Worm (Caenorhabditis elegans) whole organism, young adult: Measurements from ENCODE around the gene R13D11.1.

Experiments used
- B0019.2 ChIP-seq: fragments of 200-800 bp; sonication (Bioruptor generic); conservative IDR thresholded peaks from 2 replicates; pipeline ENCODE4 v1.3.6; 2022; ENCODE audit warnings: missing genetic modification reagents, missing genetic modification characterization, missing compliant biosample characterization
- C06A6.2 ChIP-seq: fragments of 200-800 bp; sonication (Bioruptor generic); conservative IDR thresholded peaks from 2 replicates; pipeline ENCODE4 v1.3.6; 2022; ENCODE audit warnings: missing genetic modification characterization, missing compliant biosample characterization
- F23B12.7 ChIP-seq: sonication (generic microtip); optimal IDR thresholded peaks from 2 replicates; lab custom pipeline; 2017; ENCODE audit warnings: missing genetic modification characterization, mild to moderate bottlenecking, missing compliant biosample characterization, antibody characterized with exemption, moderate library complexity; ENCODE audit not compliant: insufficient read depth
- F33H1.4 ChIP-seq: fragments of 200-800 bp; sonication (Bioruptor generic); IDR thresholded peaks from 2 replicates; pipeline ENCODE4 v1.3.6; 2022; ENCODE audit warnings: missing genetic modification reagents, missing genetic modification characterization, missing compliant biosample characterization
- F39B2.1 ChIP-seq: fragments of 200-800 bp; sonication (Bioruptor generic); IDR thresholded peaks from 2 replicates; pipeline ENCODE4 v1.3.6; 2022; ENCODE audit warnings: missing genetic modification reagents, missing genetic modification characterization, missing compliant biosample characterization
- F52B5.7 ChIP-seq: sonication (generic microtip); optimal IDR thresholded peaks from 2 replicates; lab custom pipeline; 2016; ENCODE audit warnings: mild to moderate bottlenecking, missing genetic modification characterization, missing compliant biosample characterization
- F57A8.1 ChIP-seq: fragments of 200-800 bp; sonication (Bioruptor generic); optimal IDR thresholded peaks from 2 replicates; lab custom pipeline; 2018; ENCODE audit warnings: mild to moderate bottlenecking, missing genetic modification characterization, moderate library complexity, missing compliant biosample characterization
- K12H6.12 ChIP-seq: fragments of 200-800 bp; sonication (Bioruptor generic); optimal IDR thresholded peaks from 2 replicates; lab custom pipeline; 2018; ENCODE audit warnings: mild to moderate bottlenecking, missing genetic modification characterization, missing compliant biosample characterization
- Y53F4B.3 ChIP-seq: fragments of 200-800 bp; sonication (Bioruptor generic); IDR thresholded peaks from 2 replicates; pipeline ENCODE4 v1.3.6; 2022; ENCODE audit warnings: missing genetic modification reagents, missing genetic modification characterization, missing compliant biosample characterization
- Y95B8A.8 ChIP-seq: fragments of 200-800 bp; sonication (Bioruptor generic); IDR thresholded peaks from 2 replicates; pipeline ENCODE4 v1.3.6; 2022; ENCODE audit warnings: missing genetic modification reagents, missing genetic modification characterization, missing compliant biosample characterization
- aptf-2 ChIP-seq: fragments of 200-800 bp; sonication (Bioruptor generic); conservative IDR thresholded peaks from 2 replicates; pipeline ENCODE4 v1.3.6; 2022; ENCODE audit warnings: missing genetic modification reagents, missing genetic modification characterization, missing compliant biosample characterization
- atf-7 ChIP-seq: sonication (generic microtip); optimal IDR thresholded peaks from 2 replicates; lab custom pipeline; 2017; ENCODE audit warnings: mild to moderate bottlenecking, missing genetic modification characterization, missing compliant biosample characterization
- ccch-3 ChIP-seq: fragments of 200-800 bp; sonication (Bioruptor generic); optimal IDR thresholded peaks from 2 replicates; lab custom pipeline; 2018; ENCODE audit warnings: mild to moderate bottlenecking, missing genetic modification characterization, missing compliant biosample characterization
- ceh-100 ChIP-seq: fragments of 200-800 bp; sonication (Bioruptor generic); IDR thresholded peaks from 2 replicates; pipeline ENCODE4 v1.3.6; 2022; ENCODE audit warnings: missing genetic modification reagents, missing genetic modification characterization, missing compliant biosample characterization
- ceh-79 ChIP-seq: sonication (generic microtip); optimal IDR thresholded peaks from 2 replicates; lab custom pipeline; 2017; ENCODE audit warnings: mild to moderate bottlenecking, missing genetic modification characterization, missing compliant biosample characterization
- egrh-3 ChIP-seq: fragments of 200-800 bp; sonication (Bioruptor generic); IDR thresholded peaks from 2 replicates; pipeline ENCODE4 v1.3.6; 2022; ENCODE audit warnings: missing genetic modification reagents, missing genetic modification characterization, missing compliant biosample characterization
- ekl-4 ChIP-seq: fragments of 200-800 bp; sonication (Bioruptor generic); IDR thresholded peaks from 2 replicates; pipeline ENCODE4 v1.3.6; 2022; ENCODE audit warnings: missing genetic modification reagents, missing genetic modification characterization, missing compliant biosample characterization
- gei-17 ChIP-seq: fragments of 200-800 bp; sonication (Bioruptor generic); optimal IDR thresholded peaks from 2 replicates; lab custom pipeline; 2018; ENCODE audit warnings: mild to moderate bottlenecking, missing genetic modification characterization, missing compliant biosample characterization
- hlh-26 ChIP-seq: fragments of 200-800 bp; sonication (Bioruptor generic); conservative IDR thresholded peaks from 2 replicates; pipeline ENCODE4 v1.3.6; 2022; ENCODE audit warnings: missing genetic modification reagents, missing genetic modification characterization, missing compliant biosample characterization
- hmg-20 ChIP-seq: fragments of 200-800 bp; sonication (Bioruptor generic); IDR thresholded peaks from 2 replicates; pipeline ENCODE4 v1.3.6; 2022; ENCODE audit warnings: missing genetic modification reagents, missing genetic modification characterization, missing compliant biosample characterization
- let-526 ChIP-seq: fragments of 200-800 bp; sonication (Bioruptor generic); IDR thresholded peaks from 2 replicates; pipeline ENCODE4 v1.3.6; 2022; ENCODE audit warnings: missing genetic modification reagents, missing genetic modification characterization, missing compliant biosample characterization
- lin-26 ChIP-seq: fragments of 200-800 bp; sonication (Bioruptor generic); IDR thresholded peaks from 2 replicates; pipeline ENCODE4 v1.3.6; 2022; ENCODE audit warnings: missing genetic modification reagents, missing genetic modification characterization, missing compliant biosample characterization
- lin-35 ChIP-seq, 3 experiments: fragments of 150-350 bp in 2 of 3; sonication (generic microtip) in 1 of 3; optimal IDR thresholded peaks; 2 replicates each; lab custom pipeline; 2014 to 2018; ENCODE audit warnings: missing biosample characterization in 3 of 3, missing genetic modification characterization in 3 of 3, missing genetic modification reagents in 3 of 3
- madf-6 ChIP-seq: fragments of 200-800 bp; sonication (Bioruptor generic); IDR thresholded peaks from 2 replicates; pipeline ENCODE4 v1.3.6; 2022; ENCODE audit warnings: missing genetic modification reagents, missing genetic modification characterization, missing compliant biosample characterization
- mel-28 ChIP-seq: sonication (generic microtip); optimal IDR thresholded peaks from 2 replicates; lab custom pipeline; 2016; ENCODE audit warnings: borderline replicate concordance, mild to moderate bottlenecking, missing genetic modification characterization, missing compliant biosample characterization
- nfya-2 ChIP-seq: fragments of 200-800 bp; sonication (Bioruptor generic); IDR thresholded peaks from 2 replicates; pipeline ENCODE4 v1.3.6; 2022; ENCODE audit warnings: missing genetic modification reagents, missing genetic modification characterization, missing compliant biosample characterization
- nhr-179 ChIP-seq: sonication (generic microtip); optimal IDR thresholded peaks from 2 replicates; lab custom pipeline; 2016; ENCODE audit warnings: mild to moderate bottlenecking, missing genetic modification characterization, missing compliant biosample characterization
- rpc-1 ChIP-seq, 2 experiments: fragments of 150-350 bp in 1 of 2; sonication (generic microtip) in 1 of 2; optimal IDR thresholded peaks; 2 replicates each; lab custom pipeline; 2014 to 2018; ENCODE audit warnings: missing biosample characterization in 1 of 2, missing genetic modification characterization in 1 of 2, missing genetic modification reagents in 1 of 2, missing genotype in 1 of 2
- snpc-3.4 ChIP-seq: sonication (generic microtip); optimal IDR thresholded peaks from 2 replicates; lab custom pipeline; 2017; ENCODE audit warnings: missing genetic modification characterization, mild to moderate bottlenecking, missing compliant biosample characterization, antibody characterized with exemption, moderate library complexity, missing genotype, missing genetic modification reagents
- somi-1 ChIP-seq: fragments of 200-800 bp; sonication (Bioruptor generic); optimal IDR thresholded peaks from 2 replicates; lab custom pipeline; 2018; ENCODE audit warnings: mild to moderate bottlenecking, missing genetic modification characterization, missing compliant biosample characterization
- sptf-2 ChIP-seq: fragments of 200-800 bp; sonication (Bioruptor generic); optimal IDR thresholded peaks from 2 replicates; lab custom pipeline; 2018; ENCODE audit warnings: mild to moderate bottlenecking, missing genetic modification characterization, missing compliant biosample characterization
- zfh-2 ChIP-seq: fragments of 200-800 bp; sonication (Bioruptor generic); conservative IDR thresholded peaks from 2 replicates; pipeline ENCODE4 v1.3.6; 2022; ENCODE audit warnings: missing genetic modification reagents, missing genetic modification characterization, missing compliant biosample characterization
- ztf-22 ChIP-seq: fragments of 200-800 bp; sonication (Bioruptor generic); optimal IDR thresholded peaks from 2 replicates; lab custom pipeline; 2018; ENCODE audit warnings: mild to moderate bottlenecking, missing genetic modification characterization, moderate library complexity, missing compliant biosample characterization

Gene R13D11.1

DNA sequence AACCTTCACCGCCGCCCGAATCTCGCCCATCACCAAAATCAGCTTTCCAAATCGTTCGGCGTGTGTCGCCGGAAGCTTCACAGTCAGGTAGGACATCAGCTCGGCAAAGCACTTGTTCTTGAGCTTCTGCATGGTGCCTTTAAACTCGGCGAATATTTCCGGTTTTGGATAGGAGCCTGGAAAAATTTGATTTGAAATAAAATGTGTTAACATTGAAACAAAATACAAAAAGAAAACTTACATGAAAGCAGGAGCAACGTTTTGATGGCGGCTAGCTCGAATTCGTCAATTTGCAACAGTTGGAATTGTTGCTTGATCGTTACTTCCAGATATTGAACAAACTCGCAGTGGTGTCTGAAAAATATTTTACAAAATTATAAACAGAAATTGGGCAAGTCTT, 14.6 kb upstream of the R13D11.1 start (continued):
- TF ChIP-seq ccch-3 (no peak), mel-28 (tag; lab: Kevin White, UChicago) (no peak), hmg-20 (no peak), F39B2.1 (GFP tag; lab: Robert Waterston, UW) (no peak), F52B5.7 (no peak), Y53F4B.3 (GFP tag; lab: Robert Waterston, UW) (no peak), nhr-179 (no peak)

DNA sequence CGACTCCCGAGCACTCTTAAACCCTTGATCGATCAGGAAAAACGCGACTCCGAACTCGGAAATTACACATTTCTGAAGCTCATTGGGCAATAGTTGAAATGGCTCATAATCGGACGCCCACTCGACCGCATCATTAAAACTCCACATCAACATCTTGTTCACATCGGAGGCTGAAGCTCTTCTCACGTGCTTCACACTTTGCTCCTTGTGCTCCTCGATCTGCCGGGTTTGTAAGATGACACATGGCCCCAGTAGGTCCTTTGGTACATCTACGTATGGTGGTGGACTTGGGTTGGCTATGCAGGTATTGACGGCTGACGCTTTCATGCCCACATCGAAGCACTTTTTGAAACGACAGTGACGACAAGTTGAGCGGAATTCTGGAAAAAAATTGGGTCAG, 13.8 kb upstream of the R13D11.1 start:
- TF ChIP-seq lin-26 (GFP tag; lab: Robert Waterston, UW): no peak
- TF ChIP-seq nfya-2: no peak
- no peak for TF ChIP-seq egrh-3
- no peak for TF ChIP-seq F33H1.4
- no peak for TF ChIP-seq ccch-3
- no peak for TF ChIP-seq ekl-4 (GFP tag; lab: Robert Waterston, UW)

DNA sequence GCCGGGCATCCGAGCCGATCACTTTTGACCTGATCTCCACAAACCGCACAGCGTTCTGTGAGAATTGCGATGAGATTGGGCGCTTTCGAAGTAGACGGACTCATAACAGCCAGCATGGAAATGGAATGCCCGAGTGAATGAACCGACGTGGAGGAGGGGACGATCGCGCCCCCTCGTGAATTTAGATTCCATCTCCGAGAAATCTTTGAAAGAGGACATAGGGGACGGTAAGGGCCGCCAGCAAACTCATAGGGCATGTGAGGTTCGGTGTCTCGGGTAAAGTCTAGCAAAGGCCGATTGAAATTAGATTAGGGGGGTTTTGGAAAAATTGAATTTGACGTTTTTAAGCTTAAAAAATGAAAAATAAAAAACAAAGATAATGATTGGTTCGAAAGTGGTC, 12.8 kb upstream of the R13D11.1 start, which contains the start of gene nhr-270:
TSS of gene nhr-270 (minus strand) at position 257 of the 400 bp plus-strand sequence.
- TF ChIP-seq ztf-22 (GFP tag; lab: Kevin White, UChicago) (no peak), zfh-2 (peak; percentile 38; the same call in 1 of the 2 replicates)

DNA sequence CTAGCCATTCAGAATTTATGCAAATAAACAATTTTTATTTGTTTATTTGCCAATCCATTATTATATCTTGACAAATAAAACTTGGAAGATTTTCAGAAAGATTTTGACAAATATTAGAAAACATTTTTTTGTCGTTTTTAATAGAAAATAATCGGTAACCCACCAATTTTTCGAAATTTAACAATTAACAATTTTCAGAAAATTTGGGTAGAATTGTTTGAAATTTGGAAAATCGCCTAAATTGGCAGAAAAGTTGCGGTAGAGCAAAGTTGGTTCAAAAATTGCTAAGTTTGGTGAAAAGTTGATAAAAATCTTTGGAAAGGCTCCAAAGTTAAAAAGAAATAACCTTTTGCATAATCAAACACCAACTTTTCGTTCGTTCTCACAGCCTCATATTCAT, 9.0 kb upstream of the R13D11.1 start:
- TF ChIP-seq Y95B8A.8 (no peak), rpc-1 (optimal IDR thresholded peaks at IDR 0.05; lab: Kevin White, UChicago) (no peak), rpc-1 (tag; optimal IDR thresholded peaks at IDR 0.05; lab: Kevin White, UChicago) (no peak), F23B12.7 (tag; lab: Kevin White, UChicago) (no peak)

DNA sequence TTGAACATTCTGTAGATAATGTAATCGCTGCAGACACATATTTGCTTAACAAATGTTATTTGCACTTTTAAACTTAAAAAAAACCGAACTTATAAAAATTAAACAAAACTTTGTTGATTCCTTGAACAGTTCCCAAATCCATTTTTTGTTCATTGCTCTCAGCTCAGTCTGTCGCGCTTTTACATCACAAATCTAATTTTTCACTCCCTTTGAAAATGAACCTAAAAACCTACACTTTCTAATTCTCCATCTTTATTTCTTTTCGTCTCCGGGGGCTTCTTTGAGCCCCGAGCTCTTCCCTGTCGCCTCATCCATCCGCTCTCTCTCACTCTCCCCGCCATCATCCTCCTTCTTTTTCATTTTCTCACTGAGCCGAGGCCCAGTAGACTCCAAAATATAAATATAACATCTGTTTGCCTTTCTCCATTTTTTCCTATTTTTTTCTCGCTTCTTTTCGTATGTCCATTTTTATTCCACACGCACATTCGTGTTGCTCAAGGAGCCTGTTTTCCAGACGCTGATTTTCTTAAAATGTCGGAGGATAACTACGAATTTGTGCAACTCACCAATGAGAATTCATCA, 6.9 kb upstream of the R13D11.1 start, which contains the start of gene R13D11.4:
TSS of gene R13D11.4 (plus strand) at position 532 of the 582 bp plus-strand sequence.
- no peak for TF ChIP-seq somi-1
- TF ChIP-seq F57A8.1 (GFP tag; lab: Kevin White, UChicago): no peak
- TF ChIP-seq aptf-2 (GFP tag; lab: Robert Waterston, UW): no peak
- no peak for TF ChIP-seq ceh-79 (tag; lab: Kevin White, UChicago)
- no peak for TF ChIP-seq C06A6.2
- no peak for TF ChIP-seq K12H6.12 (tag; lab: Kevin White, UChicago)
- TF ChIP-seq madf-6 (GFP tag; lab: Robert Waterston, UW): no peak
- TF ChIP-seq lin-35 (GFP tag; optimal IDR thresholded peaks at IDR 0.05; lab: Kevin White, UChicago): no peak
- TF ChIP-seq sptf-2 (GFP tag; lab: Kevin White, UChicago): no peak
- no peak for TF ChIP-seq snpc-3.4 (tag; lab: Kevin White, UChicago)
- no peak for TF ChIP-seq F23B12.7 (tag; lab: Kevin White, UChicago)
- TF ChIP-seq ceh-100 (GFP tag; lab: Robert Waterston, UW): no peak
- no peak for TF ChIP-seq let-526 (GFP tag; lab: Robert Waterston, UW)
- TF ChIP-seq gei-17: no peak
- no peak for TF ChIP-seq B0019.2 (GFP tag; lab: Robert Waterston, UW)
- no peak for TF ChIP-seq F52B5.7
- TF ChIP-seq hlh-26 (GFP tag; lab: Robert Waterston, UW): no peak
- TF ChIP-seq atf-7: no peak
